Worm (Caenorhabditis elegans): Measurements from ENCODE around the gene C25G6.1.

Gene C25G6.1

DNA sequence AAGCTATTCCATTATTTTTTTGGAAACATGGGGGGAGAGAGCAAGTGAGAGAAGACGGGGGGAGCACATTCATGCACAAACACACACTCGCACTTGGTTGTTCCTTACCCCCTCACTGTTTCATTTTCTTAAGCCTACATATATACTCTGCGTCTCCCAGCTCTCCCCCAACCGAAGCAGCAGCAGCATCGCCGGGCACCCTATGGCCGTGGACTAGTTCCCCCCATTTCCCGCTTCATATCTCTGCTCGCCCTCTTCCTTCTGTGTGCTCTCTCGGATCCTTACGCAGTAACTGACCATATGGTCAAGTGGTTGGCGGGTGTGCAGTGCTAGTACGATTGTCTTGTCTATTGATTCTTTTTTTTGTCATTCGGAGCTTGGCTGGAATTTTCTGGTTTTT lies 31.6 kb downstream of the C25G6.1 start (continued):
- peak; percentile 97 for TF ChIP-seq zfh-2 (GFP tag; conservative IDR thresholded peaks at IDR 0.05)
- peak; percentile 38 for TF ChIP-seq ztf-18 (tag; optimal IDR thresholded peaks at IDR 0.05)
- TF ChIP-seq C17E4.6 (GFP tag; IDR thresholded peaks at IDR 0.05): no peak
- TF ChIP-seq nhr-179 (tag; optimal IDR thresholded peaks at IDR 0.05): no peak
- no peak for TF ChIP-seq ceh-79 (tag; optimal IDR thresholded peaks at IDR 0.05)
- no peak for TF ChIP-seq Y79H2A.3 (GFP tag; conservative IDR thresholded peaks at IDR 0.05)
- peak; percentile 41 for TF ChIP-seq nhr-90 (tag; optimal IDR thresholded peaks at IDR 0.05)
- TF ChIP-seq lin-40 (tag; optimal IDR thresholded peaks at IDR 0.05): peak; percentile 42
- TF ChIP-seq let-607 (tag; optimal IDR thresholded peaks at IDR 0.05): peak in 1 of 2 experiments; percentile 37
- TF ChIP-seq Y67H2A.10 (GFP tag; conservative IDR thresholded peaks at IDR 0.05): no peak
- no peak for TF ChIP-seq bed-2 (GFP tag; IDR thresholded peaks at IDR 0.05)
- peak; percentile 61 for TF ChIP-seq gei-17 (GFP tag; optimal IDR thresholded peaks at IDR 0.05)
- peak; percentile 81; the same call in 1 of the 2 replicates for TF ChIP-seq Y56A3A.18 (GFP tag; IDR thresholded peaks at IDR 0.05)
- peak; percentile 61 for TF ChIP-seq lir-1 (GFP tag; conservative IDR thresholded peaks at IDR 0.05)
- TF ChIP-seq F57A8.1 (GFP tag; optimal IDR thresholded peaks at IDR 0.05): no peak
- TF ChIP-seq attf-5 (GFP tag; optimal IDR thresholded peaks at IDR 0.05): peak; percentile 72
- peak; percentile 76 for TF ChIP-seq nfyb-1 (GFP tag; IDR thresholded peaks at IDR 0.05)
- no peak for TF ChIP-seq snpc-1.3 (tag; optimal IDR thresholded peaks at IDR 0.05; ENCODE audit: insufficient read depth)
- TF ChIP-seq egl-44 (GFP tag; IDR thresholded peaks at IDR 0.05): peak; percentile 71; the same call in 1 of the 2 replicates
- peak; percentile 81 for TF ChIP-seq hmg-1.2 (GFP tag; IDR thresholded peaks at IDR 0.05)
- no peak for TF ChIP-seq mel-28 (tag; optimal IDR thresholded peaks at IDR 0.05; ENCODE audit: borderline replicate concordance)
- no peak for TF ChIP-seq cebp-2 (GFP tag; IDR thresholded peaks at IDR 0.05)
- TF ChIP-seq nhr-120 (GFP tag; IDR thresholded peaks at IDR 0.05): no peak
- peak; percentile 81 for TF ChIP-seq K12H6.12 (tag; optimal IDR thresholded peaks at IDR 0.05)
- TF ChIP-seq T07F8.4 (tag; optimal IDR thresholded peaks at IDR 0.05): no peak
- TF ChIP-seq bed-1 (GFP tag; IDR thresholded peaks at IDR 0.05): no peak
- TF ChIP-seq ama-1 (optimal IDR thresholded peaks at IDR 0.05): no peak
- TF ChIP-seq ama-1 (GFP tag; optimal IDR thresholded peaks at IDR 0.05): no peak
- no peak for TF ChIP-seq snpc-4 (GFP tag; optimal IDR thresholded peaks at IDR 0.05)
- TF ChIP-seq snpc-4 (tag; optimal IDR thresholded peaks at IDR 0.05): peak; percentile 4 to 53 (median 37)
- TF ChIP-seq dpl-1 (GFP tag; optimal IDR thresholded peaks at IDR 0.05): no peak
- peak; percentile 90 for TF ChIP-seq dox-1 (GFP tag; IDR thresholded peaks at IDR 0.05)
- TF ChIP-seq madf-3 (GFP tag; IDR thresholded peaks at IDR 0.05): no peak
- peak; percentile 35; the same call in 1 of the 2 replicates for TF ChIP-seq madf-6 (GFP tag; IDR thresholded peaks at IDR 0.05)
- peak in 1 of 3 experiments; percentile 50 for TF ChIP-seq lin-35 (GFP tag; optimal IDR thresholded peaks at IDR 0.05)
- TF ChIP-seq sdz-38 (tag; optimal IDR thresholded peaks at IDR 0.05): no peak
- no peak for TF ChIP-seq lag-1 (GFP tag; IDR thresholded peaks at IDR 0.05)
- TF ChIP-seq sptf-2 (GFP tag; optimal IDR thresholded peaks at IDR 0.05): no peak
- TF ChIP-seq F57C9.4 (tag; optimal IDR thresholded peaks at IDR 0.05): no peak
- TF ChIP-seq ceh-27 (GFP tag; optimal IDR thresholded peaks at IDR 0.05): peak; percentile 87
- TF ChIP-seq sea-2 (GFP tag; IDR thresholded peaks at IDR 0.05): no peak
- TF ChIP-seq ZK185.1 (tag; optimal IDR thresholded peaks at IDR 0.05; ENCODE audit: poor library complexity, severe bottlenecking): no peak
- TF ChIP-seq nhr-80 (tag; optimal IDR thresholded peaks at IDR 0.05): peak; percentile 89
- no peak for TF ChIP-seq B0261.1 (tag; optimal IDR thresholded peaks at IDR 0.05)
- TF ChIP-seq snpc-1.1 (tag; optimal IDR thresholded peaks at IDR 0.05; ENCODE audit: insufficient read depth): no peak
- peak; percentile 44; the same call in 1 of the 2 replicates for TF ChIP-seq cebp-1 (GFP tag; IDR thresholded peaks at IDR 0.05)
- peak; percentile 80 for TF ChIP-seq cebp-1 (tag; optimal IDR thresholded peaks at IDR 0.05)
- no peak for TF ChIP-seq B0019.2 (GFP tag; conservative IDR thresholded peaks at IDR 0.05)
- peak; percentile 30 for TF ChIP-seq repo-1 (tag; optimal IDR thresholded peaks at IDR 0.05)

Data from whole organism, young adult.